Fruit fly (Drosophila melanogaster) whole organism, embryonic: ENCODE data around the gene Gsc.

Source experiments
- BEAF-32 ChIP-seq: fragments of 200-800 bp; sonication (Bioruptor generic); optimal IDR thresholded peaks from 3 replicates; lab custom pipeline; 2017; ENCODE audit warnings: missing biosample characterization, missing genetic modification characterization, mild to moderate bottlenecking, moderate library complexity, missing genetic modification reagents
- CG1024 ChIP-seq: fragments of 200-800 bp; sonication (Bioruptor generic); IDR thresholded peaks from 2 replicates; pipeline ENCODE4 v1.3.6; 2022; ENCODE audit warnings: missing biosample characterization, missing genetic modification characterization
- CG10654 ChIP-seq: fragments of 200-800 bp; sonication (Bioruptor generic); optimal IDR thresholded peaks from 2 replicates; lab custom pipeline; 2016; ENCODE audit warnings: missing biosample characterization, missing genetic modification characterization
- CG12299 ChIP-seq: fragments of 200-800 bp; sonication (Bioruptor generic); optimal IDR thresholded peaks from 2 replicates; lab custom pipeline; 2018; ENCODE audit warnings: missing biosample characterization, mild to moderate bottlenecking, missing genetic modification characterization
- CG13424 ChIP-seq: fragments of 200-800 bp; sonication (Bioruptor generic); optimal IDR thresholded peaks from 2 replicates; lab custom pipeline; 2019; ENCODE audit warnings: missing biosample characterization, mild to moderate bottlenecking, missing genetic modification characterization, moderate library complexity
- CG13624 ChIP-seq: fragments of 200-800 bp; sonication (Bioruptor generic); optimal IDR thresholded peaks from 2 replicates; lab custom pipeline; 2016; ENCODE audit warnings: missing biosample characterization, missing genetic modification characterization
- CG15269 ChIP-seq: fragments of 200-800 bp; sonication (Bioruptor generic); optimal IDR thresholded peaks from 2 replicates; lab custom pipeline; 2018; ENCODE audit warnings: missing biosample characterization, mild to moderate bottlenecking, missing genetic modification characterization, moderate library complexity
- CG18262 ChIP-seq: fragments of 200-800 bp; optimal IDR thresholded peaks from 3 replicates; lab custom pipeline; 2019; ENCODE audit warnings: missing biosample characterization, mild to moderate bottlenecking, missing genetic modification characterization, moderate library complexity
- CG2129 ChIP-seq: fragments of 200-800 bp; sonication (Bioruptor generic); IDR thresholded peaks from 2 replicates; pipeline ENCODE4 v1.3.6; 2022; ENCODE audit warnings: missing biosample characterization, missing genetic modification characterization; ENCODE audit not compliant: partially characterized antibody
- CG32767 ChIP-seq: fragments of 200-800 bp; sonication (Bioruptor generic); IDR thresholded peaks from 2 replicates; pipeline ENCODE4 v1.3.6; 2022; ENCODE audit warnings: missing biosample characterization, missing genetic modification characterization
- CG33213 ChIP-seq: fragments of 200-800 bp; sonication (Bioruptor generic); optimal IDR thresholded peaks from 3 replicates; lab custom pipeline; 2016; ENCODE audit warnings: missing biosample characterization, missing genetic modification characterization
- CG4820 ChIP-seq: fragments of 200-800 bp; sonication (Bioruptor generic); optimal IDR thresholded peaks from 3 replicates; lab custom pipeline; 2016; ENCODE audit warnings: missing biosample characterization, missing genetic modification characterization
- CG4854 ChIP-seq: fragments of 200-800 bp; sonication (Bioruptor generic); optimal IDR thresholded peaks from 2 replicates; lab custom pipeline; 2016; ENCODE audit warnings: missing biosample characterization, missing genetic modification characterization, inconsistent platforms
- CG6254 ChIP-seq: fragments of 200-800 bp; sonication (Bioruptor generic); optimal IDR thresholded peaks from 3 replicates; lab custom pipeline; 2017; ENCODE audit warnings: mild to moderate bottlenecking, missing biosample characterization, missing genetic modification reagents, missing genetic modification characterization
- CG6765 ChIP-seq: fragments of 200-800 bp; sonication (Bioruptor generic); optimal IDR thresholded peaks from 3 replicates; lab custom pipeline; 2017; ENCODE audit warnings: missing biosample characterization, mild to moderate bottlenecking, missing genetic modification characterization
- CG7928 ChIP-seq: fragments of 200-800 bp; sonication (Bioruptor generic); optimal IDR thresholded peaks from 2 replicates; lab custom pipeline; 2017; ENCODE audit warnings: missing biosample characterization, mild to moderate bottlenecking, missing genetic modification characterization
- CG8765 ChIP-seq: fragments of 200-800 bp; sonication (Bioruptor generic); IDR thresholded peaks from 2 replicates; pipeline ENCODE4 v1.3.6; 2022; ENCODE audit warnings: missing biosample characterization, missing genetic modification characterization
- CG8944 ChIP-seq: fragments of 200-800 bp; sonication (Bioruptor generic); optimal IDR thresholded peaks from 3 replicates; lab custom pipeline; 2016; ENCODE audit warnings: missing biosample characterization, missing genetic modification characterization
- CG9932 ChIP-seq: fragments of 200-800 bp; sonication (Bioruptor generic); IDR thresholded peaks from 2 replicates; pipeline ENCODE4 v1.3.6; 2022; ENCODE audit warnings: missing biosample characterization, missing genetic modification characterization
- Ets97D ChIP-seq: fragments of 200-800 bp; sonication (Bioruptor generic); optimal IDR thresholded peaks from 3 replicates; lab custom pipeline; 2016; ENCODE audit warnings: missing biosample characterization, missing genetic modification characterization
- GATAe ChIP-seq: fragments of 200-800 bp; sonication (Bioruptor generic); conservative IDR thresholded peaks from 2 replicates; pipeline ENCODE4 v1.3.6; 2022; ENCODE audit warnings: missing biosample characterization, missing genetic modification characterization
- Hr3 ChIP-seq: fragments of 200-800 bp; sonication (Bioruptor generic); optimal IDR thresholded peaks from 3 replicates; lab custom pipeline; 2016; ENCODE audit warnings: missing biosample characterization, missing genetic modification characterization
- Hr51 ChIP-seq, 2 experiments: fragments of 200-800 bp; sonication (Bioruptor generic); optimal IDR thresholded peaks; 2 replicates in 1 of 2; 3 replicates in 1 of 2; lab custom pipeline; 2016 to 2018; ENCODE audit warnings: missing biosample characterization in 2 of 2, missing genetic modification characterization in 2 of 2, mild to moderate bottlenecking in 1 of 2, moderate library complexity in 1 of 2
- Jarid2 ChIP-seq: fragments of 200-800 bp; sonication (Bioruptor generic); optimal IDR thresholded peaks from 3 replicates; lab custom pipeline; 2017; ENCODE audit warnings: mild to moderate bottlenecking, missing biosample characterization, missing genetic modification reagents, missing genetic modification characterization
- Lpt ChIP-seq: fragments of >200 bp; optimal IDR thresholded peaks from 2 replicates; lab custom pipeline; 2018; ENCODE audit warnings: missing biosample characterization, missing genetic modification characterization
- MTF-1 ChIP-seq: fragments of 200-800 bp; sonication (Bioruptor generic); optimal IDR thresholded peaks from 2 replicates; lab custom pipeline; 2018; ENCODE audit warnings: missing biosample characterization, mild to moderate bottlenecking, missing genetic modification characterization, borderline replicate concordance
- NC2β ChIP-seq: fragments of 200-800 bp; sonication (Bioruptor generic); optimal IDR thresholded peaks from 2 replicates; lab custom pipeline; 2016; ENCODE audit warnings: missing biosample characterization, missing genetic modification characterization
- Opbp ChIP-seq: fragments of 200-800 bp; sonication (Bioruptor generic); IDR thresholded peaks from 3 replicates; pipeline ENCODE4 v1.3.6; 2022; ENCODE audit warnings: missing biosample characterization, missing genetic modification characterization; ENCODE audit not compliant: partially characterized antibody
- Usf ChIP-seq: fragments of 200-800 bp; sonication (Bioruptor generic); optimal IDR thresholded peaks from 2 replicates; lab custom pipeline; 2017; ENCODE audit warnings: missing genotype, missing biosample characterization, missing genetic modification characterization
- bcd ChIP-seq: fragments of 200-800 bp; sonication (Bioruptor generic); optimal IDR thresholded peaks from 2 replicates; lab custom pipeline; 2017; ENCODE audit warnings: missing biosample characterization, mild to moderate bottlenecking, missing genetic modification characterization
- corto ChIP-seq: fragments of 200-800 bp; sonication (Bioruptor generic); optimal IDR thresholded peaks from 2 replicates; lab custom pipeline; 2016; ENCODE audit warnings: missing biosample characterization, mild to moderate bottlenecking, missing genetic modification characterization, moderate library complexity
- croc ChIP-seq: fragments of 200-800 bp; sonication (Bioruptor generic); conservative IDR thresholded peaks from 3 replicates; pipeline ENCODE4 v1.3.6; 2022; ENCODE audit warnings: missing biosample characterization, missing genetic modification characterization
- crol ChIP-seq: fragments of 200-800 bp; sonication (Bioruptor generic); IDR thresholded peaks from 2 replicates; pipeline ENCODE4 v1.3.6; 2022; ENCODE audit warnings: missing biosample characterization, missing genetic modification characterization
- cwo ChIP-seq: fragments of 200-800 bp; sonication (Bioruptor generic); optimal IDR thresholded peaks from 3 replicates; lab custom pipeline; 2017; ENCODE audit warnings: missing biosample characterization, missing genetic modification characterization, mild to moderate bottlenecking, moderate library complexity, missing genetic modification reagents
- dati ChIP-seq: fragments of 200-800 bp; sonication (Bioruptor generic); IDR thresholded peaks from 2 replicates; pipeline ENCODE4 v1.3.6; 2022; ENCODE audit warnings: missing biosample characterization, missing genetic modification characterization
- exex ChIP-seq: fragments of 200-800 bp; sonication (Bioruptor generic); optimal IDR thresholded peaks from 4 replicates; lab custom pipeline; 2018; ENCODE audit warnings: missing biosample characterization, mild to moderate bottlenecking, missing genetic modification characterization, moderate library complexity
- eyg ChIP-seq: fragments of 200-800 bp; sonication (Bioruptor generic); optimal IDR thresholded peaks from 3 replicates; lab custom pipeline; 2016; ENCODE audit warnings: missing biosample characterization, missing genetic modification characterization
- fu2 ChIP-seq: fragments of 200-800 bp; sonication (Bioruptor generic); optimal IDR thresholded peaks from 2 replicates; lab custom pipeline; 2016; ENCODE audit warnings: missing biosample characterization, missing genetic modification characterization
- gce ChIP-seq: fragments of 200-800 bp; sonication (Bioruptor generic); IDR thresholded peaks from 3 replicates; pipeline ENCODE4 v1.3.6; 2022; ENCODE audit warnings: missing biosample characterization, missing genetic modification characterization
- hbn ChIP-seq: fragments of 200-800 bp; sonication (Bioruptor generic); IDR thresholded peaks from 2 replicates; pipeline ENCODE4 v1.3.6; 2022; ENCODE audit warnings: missing biosample characterization, missing genetic modification characterization; ENCODE audit not compliant: partially characterized antibody
- klu ChIP-seq: fragments of 200-800 bp; sonication (Bioruptor generic); IDR thresholded peaks from 2 replicates; pipeline ENCODE4 v1.3.6; 2022; ENCODE audit warnings: missing biosample characterization, missing genetic modification characterization
- knrl ChIP-seq: fragments of 200-800 bp; sonication (Bioruptor generic); IDR thresholded peaks from 3 replicates; pipeline ENCODE4 v1.3.6; 2022; ENCODE audit warnings: missing biosample characterization, missing genetic modification characterization; ENCODE audit not compliant: partially characterized antibody
- lbe ChIP-seq: fragments of 200-800 bp; sonication (Bioruptor generic); optimal IDR thresholded peaks from 2 replicates; lab custom pipeline; 2016; ENCODE audit warnings: missing biosample characterization, mild to moderate bottlenecking, missing genetic modification characterization
- mam ChIP-seq: fragments of 200-800 bp; sonication (Bioruptor generic); optimal IDR thresholded peaks from 3 replicates; lab custom pipeline; 2016; ENCODE audit warnings: missing biosample characterization, missing genetic modification characterization
- phol ChIP-seq: fragments of 200-800 bp; sonication (Bioruptor generic); optimal IDR thresholded peaks from 3 replicates; lab custom pipeline; 2018; ENCODE audit warnings: missing biosample characterization, mild to moderate bottlenecking, missing genetic modification characterization, moderate library complexity
- repo ChIP-seq: fragments of 200-800 bp; sonication (Bioruptor generic); optimal IDR thresholded peaks from 2 replicates; lab custom pipeline; 2016; ENCODE audit warnings: missing biosample characterization, missing genetic modification characterization
- sima ChIP-seq: fragments of 200-800 bp; sonication (Bioruptor generic); optimal IDR thresholded peaks from 2 replicates; lab custom pipeline; 2016; ENCODE audit warnings: missing biosample characterization, missing genetic modification characterization
- sob ChIP-seq: fragments of 200-800 bp; sonication (Bioruptor generic); IDR thresholded peaks from 2 replicates; pipeline ENCODE4 v1.3.6; 2022; ENCODE audit warnings: missing biosample characterization, missing genetic modification characterization
- tin ChIP-seq: fragments of 200-800 bp; sonication (Bioruptor generic); optimal IDR thresholded peaks from 3 replicates; lab custom pipeline; 2016; ENCODE audit warnings: missing biosample characterization, missing genetic modification characterization

Gene Gsc

DNA sequence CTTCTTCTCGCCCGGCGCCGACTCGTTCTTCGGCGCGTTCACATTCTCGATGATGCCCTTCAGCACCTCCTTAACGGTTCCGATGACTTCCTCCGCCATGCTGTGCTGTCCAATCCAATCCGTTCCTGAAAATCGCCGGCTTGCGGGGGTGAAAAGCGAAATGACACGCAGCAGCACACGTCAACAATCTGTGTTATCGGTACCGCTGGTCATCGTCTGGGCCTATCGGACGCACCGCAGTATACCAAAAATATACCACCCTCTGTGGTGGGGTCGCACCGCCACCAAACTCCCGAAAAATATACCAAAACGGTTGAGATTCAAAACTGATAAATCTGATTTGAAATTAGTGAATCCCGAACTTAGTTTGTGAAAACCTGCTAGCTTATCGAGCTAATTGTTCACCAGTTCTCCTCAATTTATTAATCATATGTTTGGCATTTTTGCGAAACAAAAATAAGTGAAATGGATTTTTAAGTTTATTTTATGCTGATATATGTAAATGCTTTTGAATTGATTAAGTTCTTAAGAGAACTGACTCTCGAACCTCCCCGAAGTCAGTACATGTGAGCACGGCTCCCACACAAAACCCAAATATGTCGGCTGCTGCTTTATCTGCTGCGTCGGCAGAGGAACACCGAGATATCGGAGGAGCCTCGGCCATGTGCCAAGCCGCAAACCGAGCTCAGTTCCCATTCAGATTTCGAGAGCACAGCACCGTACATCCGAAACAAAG lies 49.9 kb downstream of the Gsc start, which contains the start of the genes Spp and nAChRbeta3 (continued):
- TF ChIP-seq CG1024 (GFP tag; lab: Robert Waterston, UW) (no peak), CG4854 (GFP tag; lab: Kevin White, UChicago) (no peak), mam (GFP tag; lab: Kevin White, UChicago) (no peak), Usf (GFP tag; lab: Kevin White, UChicago) (no peak), corto (GFP tag; lab: Kevin White, UChicago) (no peak), sima (GFP tag; lab: Kevin White, UChicago) (no peak), CG33213 (GFP tag; lab: Kevin White, UChicago) (no peak), klu (GFP tag; lab: Robert Waterston, UW) (no peak), NC2β (no peak), phol (tag; lab: Kevin White, UChicago) (no peak), exex (tag; lab: Kevin White, UChicago) (no peak), CG13624 (GFP tag; lab: Kevin White, UChicago) (no peak), fu2 (GFP tag; lab: Kevin White, UChicago) (peak; percentile 4), bcd (no peak), Lpt (no peak), Hr3 (GFP tag; lab: Kevin White, UChicago) (no peak), CG8765 (GFP tag; lab: Robert Waterston, UW) (no peak), CG10654 (GFP tag; lab: Kevin White, UChicago) (no peak), eyg (GFP tag; lab: Kevin White, UChicago) (no peak), CG13424 (tag; lab: Kevin White, UChicago) (no peak), CG8944 (GFP tag; lab: Kevin White, UChicago) (no peak), Opbp (GFP tag; lab: Robert Waterston, UW) (peak; percentile 62; the same call in 1 of the 3 replicates), CG12299 (tag; lab: Kevin White, UChicago) (no peak), gce (GFP tag; lab: Robert Waterston, UW) (no peak), Ets97D (GFP tag; lab: Kevin White, UChicago) (peak; percentile 42), sob (GFP tag; lab: Robert Waterston, UW) (0 out of 2 replicates have a peak, but pooled peaks have one; percentile 12), CG6765 (GFP tag; lab: Kevin White, UChicago) (no peak), CG32767 (GFP tag; lab: Robert Waterston, UW) (no peak), BEAF-32 (peak; percentile 65), dati (no peak), CG6254 (GFP tag; lab: Kevin White, UChicago) (no peak), tin (no peak), MTF-1 (GFP tag; lab: Kevin White, UChicago) (no peak), lbe (GFP tag; lab: Kevin White, UChicago) (no peak), CG15269 (tag; lab: Kevin White, UChicago) (no peak), CG2129 (0 out of 2 replicates have a peak, but pooled peaks have one; percentile 14), CG4820 (GFP tag; lab: Kevin White, UChicago) (no peak), croc (no peak), repo (GFP tag; lab: Kevin White, UChicago) (no peak), CG7928 (GFP tag; lab: Kevin White, UChicago) (no peak), CG9932 (GFP tag; lab: Robert Waterston, UW) (no peak), Jarid2 (GFP tag; lab: Kevin White, UChicago) (no peak), knrl (0 out of 3 replicates have a peak, but pooled peaks have one; percentile 37), crol (GFP tag; lab: Robert Waterston, UW) (peak; percentile 69), GATAe (GFP tag; lab: Robert Waterston, UW) (no peak), cwo (GFP tag; lab: Kevin White, UChicago) (no peak), CG18262 (tag; lab: Kevin White, UChicago) (no peak), Hr51 (GFP tag; optimal IDR thresholded peaks at IDR 0.05; lab: Kevin White, UChicago) (no peak), hbn (GFP tag; lab: Robert Waterston, UW) (peak; percentile 60; the same call in 1 of the 2 replicates)
